Fruit fly (Drosophila melanogaster) whole organism: Measurements from ENCODE around the gene T48.

ENCODE experiments used
- CG8478 ChIP-seq: fragments of >200 bp; optimal IDR thresholded peaks from 2 replicates; lab custom pipeline; 2018; ENCODE audit warnings: inconsistent platforms
- EcR ChIP-seq, 2 experiments: fragments of >200 bp; optimal IDR thresholded peaks; 2 replicates each; lab custom pipeline; 2017; ENCODE audit warnings: missing biosample characterization in 2 of 2, missing genetic modification characterization in 2 of 2, missing genetic modification reagents in 2 of 2
- pan ChIP-seq: fragments of >200 bp; optimal IDR thresholded peaks from 2 replicates; lab custom pipeline; 2017

DNA sequence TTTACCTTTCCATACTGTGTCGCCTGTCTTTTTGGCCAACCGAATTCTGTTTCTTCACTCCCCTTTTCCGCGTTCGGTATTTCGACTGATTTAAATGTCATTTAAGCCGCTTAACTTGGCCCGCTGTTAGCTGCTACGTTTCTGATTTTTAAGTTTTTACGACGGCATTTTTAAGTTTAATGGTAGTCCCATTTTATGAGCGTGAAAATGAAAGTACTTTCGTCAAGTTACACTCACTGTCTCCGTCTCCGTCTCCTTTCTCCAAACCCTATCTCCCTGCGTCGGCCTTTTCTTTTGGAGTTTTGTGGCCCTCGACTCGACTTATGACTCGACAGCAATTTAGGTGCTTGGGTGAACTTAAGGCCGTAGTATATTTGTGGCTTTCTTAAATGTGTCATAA lies 3.7 kb downstream of the T48 start:
- TF ChIP-seq EcR (GFP tag; optimal IDR thresholded peaks at IDR 0.05; lab: Kevin White, UChicago), result no peak
- TF ChIP-seq pan (lab: Kevin White, UChicago), result no peak
- no peak for TF ChIP-seq CG8478
